Worm (Caenorhabditis elegans): ENCODE measurements around the gene C55A6.3.
"Not testable (repeated sequence)": the region's sequence is repeated elsewhere in the genome, so short reads cannot be mapped to it uniquely, and the experiment has no call there.

Gene C55A6.3

DNA sequence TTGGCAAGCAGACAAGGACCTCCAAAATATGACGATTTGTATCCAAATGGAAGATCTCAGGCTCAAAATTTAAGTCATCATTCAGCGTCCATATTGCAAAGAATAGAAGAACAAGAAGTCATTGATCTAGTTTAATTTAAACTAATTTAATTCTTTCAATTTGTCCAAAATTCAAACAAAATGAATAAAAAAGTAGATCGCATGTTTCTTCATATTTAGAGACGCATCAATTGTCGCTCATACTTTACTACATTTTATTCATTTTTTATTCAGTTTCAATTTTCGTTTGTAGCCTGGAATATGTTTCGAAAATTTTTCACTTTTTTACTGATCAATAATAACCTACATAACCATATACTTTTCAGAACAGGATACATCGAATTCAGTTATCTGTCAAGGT, 20.9 kb downstream of the C55A6.3 start, which contains the start of gene T11F9.21:
T11F9.21 (plus strand) TSS at position 301 of the 400 bp plus-strand sequence.
- no peak for TF ChIP-seq T22C8.4 (GFP tag; IDR thresholded peaks at IDR 0.05)
- TF ChIP-seq tab-1 (GFP tag; IDR thresholded peaks at IDR 0.05) = no peak
- TF ChIP-seq ztf-29 (GFP tag; IDR thresholded peaks at IDR 0.05) = no peak
- no peak for TF ChIP-seq ref-1 (GFP tag; conservative IDR thresholded peaks at IDR 0.05)
- TF ChIP-seq flt-1 (GFP tag; IDR thresholded peaks at IDR 0.05) = no peak
- no peak for TF ChIP-seq med-1 (GFP tag; optimal IDR thresholded peaks at IDR 0.05; ENCODE audit: insufficient read depth)
- no peak for TF ChIP-seq klf-2 (GFP tag; conservative IDR thresholded peaks at IDR 0.05)
- no peak for TF ChIP-seq ztf-23 (GFP tag; IDR thresholded peaks at IDR 0.05)
- no peak for TF ChIP-seq cog-1 (tag; optimal IDR thresholded peaks at IDR 0.05)

DNA sequence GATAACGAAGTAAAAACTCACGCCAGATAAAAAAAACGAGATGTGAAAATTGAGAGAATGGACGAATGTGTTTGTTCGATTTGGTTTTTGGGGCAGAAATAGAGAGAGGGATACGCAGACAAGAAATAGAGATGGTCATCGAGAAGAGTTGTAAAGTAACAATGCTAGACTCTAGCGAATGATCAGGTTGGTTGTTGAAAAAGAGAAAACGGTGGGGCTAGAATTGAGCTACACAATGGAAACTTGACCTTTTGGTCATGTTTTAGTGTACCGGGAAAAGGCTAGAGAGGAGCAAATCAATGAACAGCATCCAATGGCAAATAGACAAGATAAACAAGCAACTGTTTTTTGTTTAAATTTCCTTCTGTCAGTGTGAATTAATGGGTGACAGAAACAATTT, 22.9 kb downstream of the C55A6.3 start, which contains the start of gene dhs-19:
dhs-19 (minus strand) TSS at position 101 of the 400 bp plus-strand sequence.
- no peak for TF ChIP-seq tab-1 (GFP tag; IDR thresholded peaks at IDR 0.05)
- TF ChIP-seq med-1 (GFP tag; optimal IDR thresholded peaks at IDR 0.05; ENCODE audit: insufficient read depth) = no peak

DNA sequence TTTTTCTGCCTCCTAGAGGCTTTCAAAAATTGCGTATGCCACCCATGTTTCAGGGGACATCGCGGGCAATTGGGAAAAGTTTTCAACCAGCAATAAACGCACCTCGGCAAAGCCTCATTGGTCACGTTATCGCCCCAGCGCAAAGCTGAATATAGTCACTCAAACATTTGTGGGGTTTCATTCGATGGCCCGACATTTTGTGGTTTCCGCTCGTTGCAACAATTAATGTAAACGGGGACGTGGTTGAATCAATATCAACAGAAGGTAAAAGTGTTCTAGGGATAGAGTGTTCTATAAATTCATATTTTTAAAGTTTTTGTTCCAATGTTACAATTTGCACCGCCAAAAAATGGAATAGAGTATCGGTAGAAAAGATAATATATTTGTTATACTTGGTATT, 25.0 kb downstream of the C55A6.3 start:
- no peak for TF ChIP-seq med-1 (GFP tag; optimal IDR thresholded peaks at IDR 0.05; ENCODE audit: insufficient read depth)
- no peak for TF ChIP-seq ztf-23 (GFP tag; IDR thresholded peaks at IDR 0.05)
- no peak for TF ChIP-seq flt-1 (GFP tag; IDR thresholded peaks at IDR 0.05)
- TF ChIP-seq ztf-29 (GFP tag; IDR thresholded peaks at IDR 0.05) = no peak
- no peak for TF ChIP-seq ref-1 (GFP tag; conservative IDR thresholded peaks at IDR 0.05)
- TF ChIP-seq cog-1 (tag; optimal IDR thresholded peaks at IDR 0.05) = no peak
- TF ChIP-seq T22C8.4 (GFP tag; IDR thresholded peaks at IDR 0.05) = no peak
- no peak for TF ChIP-seq klf-2 (GFP tag; conservative IDR thresholded peaks at IDR 0.05)
- no peak for TF ChIP-seq tab-1 (GFP tag; IDR thresholded peaks at IDR 0.05)

DNA sequence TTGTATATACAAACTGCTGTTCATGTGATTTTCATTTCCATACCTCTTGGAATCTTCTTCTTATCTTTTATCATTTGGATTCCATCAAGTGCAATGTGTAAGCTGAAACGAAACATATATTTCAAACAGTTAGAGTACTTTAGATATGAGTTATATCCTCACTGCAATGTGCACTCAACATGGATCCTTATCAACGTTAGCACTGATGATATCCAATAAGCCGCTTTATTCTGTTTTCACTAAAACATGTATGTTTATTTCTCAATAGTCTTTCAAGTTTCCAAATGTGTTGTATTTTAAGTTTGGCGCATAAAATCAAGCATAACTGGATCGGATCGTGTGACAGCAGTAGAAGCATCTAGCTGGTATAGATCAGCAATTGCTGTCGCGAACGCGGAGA, 26.7 kb downstream of the C55A6.3 start, which contains the start of gene T11F9.10:
T11F9.10 (plus strand) TSS at position 301 of the 400 bp plus-strand sequence.
- TF ChIP-seq med-1 (GFP tag; optimal IDR thresholded peaks at IDR 0.05; ENCODE audit: insufficient read depth) = no peak
- TF ChIP-seq klf-2 (GFP tag; conservative IDR thresholded peaks at IDR 0.05) = no peak
- TF ChIP-seq flt-1 (GFP tag; IDR thresholded peaks at IDR 0.05) = no peak
- no peak for TF ChIP-seq ztf-29 (GFP tag; IDR thresholded peaks at IDR 0.05)
- TF ChIP-seq tab-1 (GFP tag; IDR thresholded peaks at IDR 0.05) = no peak

DNA sequence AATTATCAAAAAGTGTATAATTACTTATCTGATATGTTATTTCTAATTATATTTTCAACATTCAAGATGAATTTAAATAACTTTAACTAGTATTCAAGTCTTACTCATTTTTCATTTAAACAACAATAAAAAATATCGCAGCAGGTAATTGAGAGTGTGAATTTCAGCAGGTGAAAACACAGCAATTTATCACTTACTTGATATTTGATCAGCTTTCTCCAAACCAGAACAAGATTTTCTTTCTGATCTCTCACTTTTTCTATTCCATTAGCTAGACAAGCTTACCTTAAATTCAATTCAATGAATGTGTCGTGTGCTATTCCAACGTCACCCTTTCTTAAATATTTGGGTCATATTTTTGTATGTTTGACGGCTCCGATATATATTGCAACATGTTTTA, 27.8 kb downstream of the C55A6.3 start, which contains the start of gene srh-1:
srh-1 (plus strand) TSS at position 301 of the 400 bp plus-strand sequence.
- TF ChIP-seq ztf-29 (GFP tag; IDR thresholded peaks at IDR 0.05) = no peak
- no peak for TF ChIP-seq klf-2 (GFP tag; conservative IDR thresholded peaks at IDR 0.05)
- TF ChIP-seq ztf-23 (GFP tag; IDR thresholded peaks at IDR 0.05) = no peak
- no peak for TF ChIP-seq cog-1 (tag; optimal IDR thresholded peaks at IDR 0.05)
- no peak for TF ChIP-seq flt-1 (GFP tag; IDR thresholded peaks at IDR 0.05)
- TF ChIP-seq med-1 (GFP tag; optimal IDR thresholded peaks at IDR 0.05; ENCODE audit: insufficient read depth) = no peak
- no peak for TF ChIP-seq ref-1 (GFP tag; conservative IDR thresholded peaks at IDR 0.05)
- no peak for TF ChIP-seq T22C8.4 (GFP tag; IDR thresholded peaks at IDR 0.05)
- no peak for TF ChIP-seq tab-1 (GFP tag; IDR thresholded peaks at IDR 0.05)

DNA sequence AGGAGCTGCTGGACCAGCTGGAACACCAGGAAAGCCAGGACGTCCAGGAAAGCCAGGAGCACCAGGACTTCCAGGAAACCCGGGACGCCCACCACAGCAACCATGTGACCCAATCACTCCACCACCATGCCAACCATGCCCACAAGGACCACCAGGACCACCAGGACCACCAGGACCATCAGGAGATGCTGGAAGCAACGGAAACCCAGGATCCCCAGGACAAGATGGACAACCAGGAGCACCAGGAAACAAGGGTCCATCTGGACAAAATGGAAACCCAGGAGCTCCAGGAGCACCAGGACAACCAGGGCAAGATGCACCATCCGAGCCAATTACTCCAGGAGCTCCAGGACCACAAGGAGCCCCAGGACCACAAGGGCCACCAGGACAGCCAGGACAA, 28.9 kb downstream of the C55A6.3 start:
- TF ChIP-seq klf-2 (GFP tag; conservative IDR thresholded peaks at IDR 0.05) = no peak
- no peak for TF ChIP-seq ref-1 (GFP tag; conservative IDR thresholded peaks at IDR 0.05)
- TF ChIP-seq ztf-29 (GFP tag; IDR thresholded peaks at IDR 0.05) = no peak
- TF ChIP-seq T22C8.4 (GFP tag; IDR thresholded peaks at IDR 0.05) = no peak
- no peak for TF ChIP-seq cog-1 (tag; optimal IDR thresholded peaks at IDR 0.05)
- TF ChIP-seq med-1 (GFP tag; optimal IDR thresholded peaks at IDR 0.05; ENCODE audit: insufficient read depth) = no peak
- TF ChIP-seq flt-1 (GFP tag; IDR thresholded peaks at IDR 0.05) = no peak
- no peak for TF ChIP-seq ztf-23 (GFP tag; IDR thresholded peaks at IDR 0.05)
- TF ChIP-seq tab-1 (GFP tag; IDR thresholded peaks at IDR 0.05) = no peak

DNA sequence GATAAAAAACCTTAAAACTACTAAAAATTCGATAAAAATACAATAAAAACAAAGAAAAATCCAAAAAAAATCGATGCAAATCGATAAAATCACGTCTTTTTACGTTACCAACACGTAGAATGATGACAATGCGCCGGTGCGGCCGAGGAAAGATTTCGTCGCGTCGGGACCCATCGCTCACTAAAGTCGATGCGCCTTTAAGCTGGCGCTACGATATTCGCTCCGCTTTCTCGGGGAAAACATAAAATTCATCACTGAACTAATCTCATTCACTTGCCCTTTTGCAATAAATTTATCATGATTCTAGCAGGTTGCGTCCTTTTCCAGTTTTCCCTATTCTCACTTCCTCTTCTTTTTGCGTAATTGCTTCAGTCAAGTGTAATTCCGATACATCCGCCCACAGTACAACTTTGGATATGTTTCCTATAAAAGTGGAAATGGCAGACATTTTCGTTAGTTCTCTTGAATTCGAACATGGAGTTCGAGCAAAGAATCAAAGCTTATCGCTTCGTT, 29.7 kb downstream of the C55A6.3 start, which contains the start of gene col-157:
col-157 (plus strand) TSS at position 463 of the 513 bp plus-strand sequence.
- TF ChIP-seq flt-1 (GFP tag; IDR thresholded peaks at IDR 0.05); tab-1 (GFP tag; IDR thresholded peaks at IDR 0.05); cog-1 (tag; optimal IDR thresholded peaks at IDR 0.05): not testable (repeated sequence)

DNA sequence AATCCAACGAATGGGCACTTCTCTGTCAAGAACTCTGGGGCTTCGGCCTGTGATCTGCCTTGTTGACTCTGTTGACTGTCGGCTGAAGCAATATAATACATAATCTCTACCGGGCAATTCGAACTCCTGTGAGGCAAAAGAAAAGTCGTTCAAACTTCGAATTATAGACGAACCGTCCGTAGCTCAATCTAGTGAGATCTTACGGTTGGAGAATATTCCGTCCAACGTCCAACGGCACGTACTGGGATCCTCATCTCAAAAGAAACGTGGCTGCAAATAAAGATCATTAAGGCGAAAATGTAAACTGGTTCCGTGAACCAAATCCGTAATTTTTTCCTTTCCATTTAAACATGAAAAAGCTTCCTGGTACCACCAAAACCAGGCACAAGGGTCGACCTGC, 32.6 kb downstream of the C55A6.3 start, which contains the start of gene T11F9.14:
T11F9.14 (minus strand) TSS at position 101 of the 400 bp plus-strand sequence.
- not testable (repeated sequence) for TF ChIP-seq klf-2 (GFP tag; conservative IDR thresholded peaks at IDR 0.05); T22C8.4 (GFP tag; IDR thresholded peaks at IDR 0.05); cog-1 (tag; optimal IDR thresholded peaks at IDR 0.05)

DNA sequence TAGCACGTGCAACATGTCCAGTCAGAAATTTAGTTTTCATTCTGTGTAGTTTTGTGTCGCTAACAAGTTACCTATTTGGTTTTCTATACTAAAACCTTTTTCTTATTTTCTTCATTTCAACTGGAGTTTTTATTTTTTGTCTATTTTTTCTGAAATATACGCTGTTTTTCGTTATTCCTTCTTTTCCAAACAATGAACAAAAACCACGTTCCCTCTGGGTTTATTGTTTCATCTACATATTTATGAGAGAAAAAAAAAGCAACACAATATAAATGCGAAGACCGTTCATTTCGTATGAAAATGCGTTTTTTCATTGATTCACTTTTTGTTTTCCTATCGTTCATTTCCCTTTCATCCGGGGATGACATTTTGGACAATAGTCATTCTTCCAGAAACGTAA, 33.9 kb downstream of the C55A6.3 start, which contains the start of gene T11F9.22:
T11F9.22 (plus strand) TSS at position 301 of the 400 bp plus-strand sequence.
- TF ChIP-seq ztf-23 (GFP tag; IDR thresholded peaks at IDR 0.05) (no peak), klf-2 (GFP tag; conservative IDR thresholded peaks at IDR 0.05) (no peak), tab-1 (GFP tag; IDR thresholded peaks at IDR 0.05) (no peak), flt-1 (GFP tag; IDR thresholded peaks at IDR 0.05) (no peak), cog-1 (tag; optimal IDR thresholded peaks at IDR 0.05) (no peak), ref-1 (GFP tag; conservative IDR thresholded peaks at IDR 0.05) (no peak), T22C8.4 (GFP tag; IDR thresholded peaks at IDR 0.05) (no peak), ztf-29 (GFP tag; IDR thresholded peaks at IDR 0.05) (no peak), med-1 (GFP tag; optimal IDR thresholded peaks at IDR 0.05; ENCODE audit: insufficient read depth) (no peak)

DNA sequence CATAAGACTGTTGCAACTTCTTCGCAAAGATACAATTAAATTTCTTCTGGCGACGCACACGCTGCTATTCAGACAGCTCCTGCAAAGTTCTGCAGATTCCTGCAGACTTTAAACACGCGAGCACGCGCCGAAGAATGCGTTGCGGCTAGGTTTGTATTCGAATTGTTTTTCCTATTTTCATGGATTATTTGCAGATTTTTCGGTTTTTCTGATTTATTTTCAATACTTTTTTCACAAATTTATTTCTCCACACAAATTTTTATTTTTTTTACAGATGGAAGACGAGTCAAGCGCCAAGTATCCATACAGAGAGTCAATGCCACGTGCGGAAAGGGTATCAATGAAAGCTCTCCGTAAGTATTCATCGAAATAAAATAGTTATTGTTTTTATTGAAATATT, 37.7 kb downstream of the C55A6.3 start, which contains the start of gene T11F9.7:
T11F9.7 (plus strand) TSS at position 301 of the 400 bp plus-strand sequence.
- not testable (repeated sequence) for TF ChIP-seq flt-1 (GFP tag; IDR thresholded peaks at IDR 0.05); klf-2 (GFP tag; conservative IDR thresholded peaks at IDR 0.05); ref-1 (GFP tag; conservative IDR thresholded peaks at IDR 0.05)
